Fruit fly (Drosophila melanogaster) Kc167 (cell line): ENCODE measurements around the gene PGRP-LC.

Experiments used
- Myc ChIP-seq: fragments of >200 bp; optimal IDR thresholded peaks from 2 replicates; lab custom pipeline; 2017; ENCODE audit warnings: missing external identifiers
- Sin3A ChIP-seq: fragments of >200 bp; optimal IDR thresholded peaks from 2 replicates; lab custom pipeline; 2018; ENCODE audit warnings: missing external identifiers
- h ChIP-seq: fragments of >200 bp; optimal IDR thresholded peaks from 3 replicates; lab custom pipeline; 2018; ENCODE audit warnings: missing external identifiers
- insv ChIP-seq: fragments of >200 bp; optimal IDR thresholded peaks from 3 replicates; lab custom pipeline; 2018; ENCODE audit warnings: missing external identifiers
- psq ChIP-seq: fragments of >200 bp; optimal IDR thresholded peaks from 2 replicates; lab custom pipeline; 2017; ENCODE audit warnings: missing external identifiers
- ttk ChIP-seq: sonication (Bioruptor generic); optimal IDR thresholded peaks from 2 replicates; lab custom pipeline; 2017; ENCODE audit warnings: missing external identifiers

Gene PGRP-LC

DNA sequence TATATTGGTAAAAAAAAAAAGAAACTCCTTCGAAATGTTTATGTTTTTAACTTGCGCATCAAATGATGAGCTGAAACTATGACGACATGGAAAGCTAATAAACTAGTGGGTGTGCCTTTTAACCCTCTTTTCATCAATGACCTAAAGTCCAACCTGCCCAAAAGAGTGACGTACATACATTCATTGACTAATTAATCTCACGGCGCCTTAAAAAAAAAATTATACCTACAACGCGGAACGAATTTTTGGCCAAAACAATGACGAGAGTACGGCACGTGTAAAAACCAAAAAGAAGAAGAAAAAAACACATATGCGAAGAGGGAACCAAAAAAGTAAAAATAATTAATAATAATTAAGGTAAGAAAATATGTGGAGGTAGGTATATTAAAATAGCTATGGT lies at the start of gene PGRP-LC:
Gene PGRP-LC (plus strand): TSS at position 301 of the 400 bp plus-strand sequence.
- TF ChIP-seq h (lab: Kevin White, UChicago) (no peak), Sin3A (lab: Kevin White, UChicago) (no peak), psq (no peak), insv (lab: Kevin White, UChicago) (no peak), Myc (lab: Kevin White, UChicago) (no peak), ttk (lab: Kevin White, UChicago) (no peak)

- TF ChIP-seq ttk (lab: Kevin White, UChicago) (no peak), psq (no peak), h (lab: Kevin White, UChicago) (no peak), insv (lab: Kevin White, UChicago) (no peak), Sin3A (lab: Kevin White, UChicago) (no peak), Myc (lab: Kevin White, UChicago) (no peak)
Measured at dm6 chr3L:9304393-9304792, 34.2 kb upstream of the PGRP-LC start.

DNA sequence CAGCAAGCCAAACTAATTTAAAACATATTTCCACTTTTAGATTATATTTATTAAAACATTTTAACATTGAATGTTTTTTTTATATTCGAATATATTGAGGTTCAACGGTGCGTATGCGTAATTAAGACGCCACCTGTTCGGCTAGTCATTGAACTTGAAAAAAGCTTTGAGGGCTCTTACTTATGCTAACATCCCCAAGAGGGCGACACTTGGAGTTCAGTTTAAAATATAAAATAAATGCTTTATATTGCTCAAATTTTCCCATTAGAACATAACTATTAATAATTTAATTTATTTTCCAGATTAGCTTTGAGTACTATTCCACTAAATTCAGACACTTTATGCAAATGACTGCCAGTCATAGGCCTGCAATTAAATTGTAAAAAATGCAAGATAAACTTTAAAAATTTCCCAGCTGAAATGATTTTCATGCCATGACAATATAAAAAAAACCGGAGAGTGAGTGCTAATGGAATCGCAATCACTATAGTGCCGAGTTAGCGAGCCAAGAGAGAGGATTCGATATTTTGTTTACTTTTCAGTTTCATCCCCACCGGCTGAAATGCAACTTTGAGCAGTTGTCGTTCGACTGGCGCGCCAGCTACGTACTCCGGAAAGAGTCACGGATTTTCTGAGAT lies 4.7 kb upstream of the PGRP-LC start, which contains the start of gene PGRP-LA:
Gene PGRP-LA (plus strand): TSS at position 588 of the 638 bp plus-strand sequence.
- TF ChIP-seq h (lab: Kevin White, UChicago) (no peak), Myc (lab: Kevin White, UChicago) (no peak), insv (lab: Kevin White, UChicago) (no peak)

dm6 chr3L:9335711-9336110 lies 2.9 kb upstream of the PGRP-LC start:
- TF ChIP-seq Myc (lab: Kevin White, UChicago): no peak
- TF ChIP-seq Sin3A (lab: Kevin White, UChicago): no peak
- no peak for TF ChIP-seq insv (lab: Kevin White, UChicago)
- no peak for TF ChIP-seq h (lab: Kevin White, UChicago)

dm6 chr3L:9337942-9338468 lies 605 bp upstream of the PGRP-LC start:
- TF ChIP-seq ttk (lab: Kevin White, UChicago) (no peak), insv (lab: Kevin White, UChicago) (no peak), h (lab: Kevin White, UChicago) (no peak), Myc (lab: Kevin White, UChicago) (no peak), Sin3A (lab: Kevin White, UChicago) (no peak), psq (no peak)

- TF ChIP-seq Myc (lab: Kevin White, UChicago): no peak
- TF ChIP-seq Sin3A (lab: Kevin White, UChicago): no peak
- no peak for TF ChIP-seq psq
- TF ChIP-seq ttk (lab: Kevin White, UChicago): no peak
- no peak for TF ChIP-seq h (lab: Kevin White, UChicago)
- TF ChIP-seq insv (lab: Kevin White, UChicago): no peak
Measured at dm6 chr3L:9339021-9339420, 411 bp downstream of the PGRP-LC start.

dm6 chr3L:9340232-9340631 lies 1.6 kb downstream of the PGRP-LC start:
- TF ChIP-seq ttk (lab: Kevin White, UChicago) (no peak), Sin3A (lab: Kevin White, UChicago) (no peak)

DNA sequence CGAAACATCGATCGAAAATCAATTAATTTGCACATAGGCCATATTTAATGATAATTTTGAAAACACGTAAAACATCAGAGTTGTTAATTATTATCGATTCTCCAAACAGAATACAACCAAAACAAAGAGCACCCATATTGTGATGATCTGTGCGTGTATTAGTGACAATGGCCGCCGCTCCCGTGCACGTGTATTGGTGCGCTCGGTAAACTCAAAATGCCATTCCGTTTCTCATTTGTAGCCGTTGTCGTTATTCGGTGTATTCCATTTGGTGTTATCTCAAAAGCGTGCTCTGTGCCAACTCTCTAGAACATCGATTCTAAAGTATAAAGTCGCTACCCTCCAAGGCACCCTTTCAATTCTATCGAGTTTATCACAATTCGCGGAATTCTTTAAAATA lies 2.2 kb downstream of the PGRP-LC start:
- TF ChIP-seq ttk (lab: Kevin White, UChicago): no peak
- no peak for TF ChIP-seq psq
- TF ChIP-seq insv (lab: Kevin White, UChicago): no peak
- no peak for TF ChIP-seq Myc (lab: Kevin White, UChicago)
- no peak for TF ChIP-seq h (lab: Kevin White, UChicago)
- TF ChIP-seq Sin3A (lab: Kevin White, UChicago): no peak

DNA sequence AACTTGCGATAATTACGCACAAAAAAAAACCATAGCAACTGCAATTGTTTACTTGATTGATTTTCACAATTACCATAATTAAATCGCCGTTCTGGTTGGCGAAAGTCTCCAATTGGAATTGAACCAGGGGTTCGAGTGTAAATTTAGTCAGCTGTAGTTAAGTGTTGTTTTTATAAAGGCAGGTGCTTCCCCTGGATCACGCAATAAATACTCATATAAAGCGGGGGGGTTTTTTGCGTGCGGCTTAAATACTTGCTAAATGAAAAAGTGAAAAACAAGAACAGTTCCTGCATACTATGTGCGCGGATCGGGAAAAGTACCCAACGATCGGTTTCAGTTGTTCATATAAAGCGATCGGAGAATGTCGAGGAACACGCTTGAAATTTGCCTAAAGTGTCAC lies 5.4 kb downstream of the PGRP-LC start:
- TF ChIP-seq psq: no peak
- no peak for TF ChIP-seq Sin3A (lab: Kevin White, UChicago)
- no peak for TF ChIP-seq insv (lab: Kevin White, UChicago)
- no peak for TF ChIP-seq ttk (lab: Kevin White, UChicago)
- no peak for TF ChIP-seq h (lab: Kevin White, UChicago)
- no peak for TF ChIP-seq Myc (lab: Kevin White, UChicago)

DNA sequence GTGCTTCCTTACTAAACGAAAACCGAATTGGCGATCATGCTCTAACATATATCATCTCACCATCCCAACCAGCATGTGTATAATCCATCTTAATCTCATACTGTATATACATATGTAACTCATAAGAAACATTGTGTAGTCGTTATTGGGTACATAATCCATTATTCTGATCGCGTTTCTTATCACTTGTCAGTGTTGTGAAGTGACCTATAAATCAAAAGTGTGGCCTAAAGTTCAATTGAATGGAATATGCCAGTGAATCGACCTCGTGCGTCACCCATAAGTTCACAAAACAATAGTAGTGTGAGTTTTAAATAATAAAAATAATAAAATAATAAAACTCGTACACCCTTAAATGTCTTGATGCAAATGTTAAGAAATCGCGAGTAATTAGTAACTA lies 6.5 kb downstream of the PGRP-LC start:
- TF ChIP-seq Myc (lab: Kevin White, UChicago) (no peak), Sin3A (lab: Kevin White, UChicago) (no peak), psq (no peak), insv (lab: Kevin White, UChicago) (no peak), h (lab: Kevin White, UChicago) (no peak), ttk (lab: Kevin White, UChicago) (no peak)

- TF ChIP-seq psq: no peak
- TF ChIP-seq Sin3A (lab: Kevin White, UChicago): no peak
- no peak for TF ChIP-seq ttk (lab: Kevin White, UChicago)
- TF ChIP-seq Myc (lab: Kevin White, UChicago): no peak
- no peak for TF ChIP-seq insv (lab: Kevin White, UChicago)
- TF ChIP-seq h (lab: Kevin White, UChicago): no peak
Measured at dm6 chr3L:9349314-9349733, 10.7 kb downstream of the PGRP-LC start, which contains the start of gene PGRP-LF. Gene PGRP-LF (plus strand): TSS chr3L:9349609.

dm6 chr3L:9353733-9354132 lies 15.1 kb downstream of the PGRP-LC start, which contains the start of gene CG32040:
Gene CG32040 (plus strand): TSS chr3L:9354033.
- TF ChIP-seq insv (lab: Kevin White, UChicago) (no peak), ttk (lab: Kevin White, UChicago) (no peak), Sin3A (lab: Kevin White, UChicago) (no peak), psq (no peak), Myc (lab: Kevin White, UChicago) (no peak), h (lab: Kevin White, UChicago) (no peak)
